Worm (Caenorhabditis elegans) whole organism, L1 larva: Measurements from ENCODE around the gene oac-48.

Source experiments
- C34B4.2 ChIP-seq: sonication (generic microtip); optimal IDR thresholded peaks from 2 replicates; lab custom pipeline; 2017; ENCODE audit warnings: mild to moderate bottlenecking, missing genetic modification characterization, missing compliant biosample characterization
- ama-1 ChIP-seq: fragments of 150-350 bp; optimal IDR thresholded peaks from 2 replicates; lab custom pipeline; 2014
- dpl-1 ChIP-seq, 3 experiments: fragments of 150-350 bp in 2 of 3; sonication (generic microtip) in 1 of 3; optimal IDR thresholded peaks; 2 replicates each; lab custom pipeline; 2014 to 2017; ENCODE audit warnings: missing biosample characterization in 3 of 3, missing genetic modification characterization in 3 of 3, missing genetic modification reagents in 3 of 3
- ets-5 ChIP-seq: fragments of 200-800 bp; sonication (Bioruptor generic); IDR thresholded peaks from 2 replicates; pipeline ENCODE4 v1.3.6; 2022; ENCODE audit warnings: missing genetic modification characterization, missing compliant biosample characterization
- fos-1 ChIP-seq: fragments of 150-350 bp; optimal IDR thresholded peaks from 2 replicates; lab custom pipeline; 2014; ENCODE audit warnings: missing biosample characterization, missing genetic modification characterization
- lin-13 ChIP-seq: fragments of 150-350 bp; optimal IDR thresholded peaks from 2 replicates; lab custom pipeline; 2014; ENCODE audit warnings: missing biosample characterization, missing genetic modification reagents, missing genetic modification characterization
- nhr-11 ChIP-seq: fragments of 150-350 bp; optimal IDR thresholded peaks from 2 replicates; lab custom pipeline; 2014; ENCODE audit warnings: missing biosample characterization, missing genetic modification characterization
- nhr-71 ChIP-seq: sonication (generic microtip); optimal IDR thresholded peaks from 2 replicates; lab custom pipeline; 2016; ENCODE audit warnings: mild to moderate bottlenecking, missing genetic modification characterization, moderate library complexity, missing compliant biosample characterization
- nhr-76 ChIP-seq: sonication (generic microtip); optimal IDR thresholded peaks from 2 replicates; lab custom pipeline; 2017; ENCODE audit warnings: missing biosample characterization, missing genetic modification characterization
- sox-4 ChIP-seq: sonication (generic microtip); optimal IDR thresholded peaks from 2 replicates; lab custom pipeline; 2016; ENCODE audit warnings: missing genetic modification characterization, missing compliant biosample characterization
- unc-30 ChIP-seq: sonication (generic microtip); optimal IDR thresholded peaks from 2 replicates; lab custom pipeline; 2017; ENCODE audit warnings: missing biosample characterization, missing genetic modification characterization
- unc-62 ChIP-seq: fragments of 150-350 bp; optimal IDR thresholded peaks from 2 replicates; lab custom pipeline; 2014; ENCODE audit warnings: missing biosample characterization, missing genetic modification reagents, missing genetic modification characterization

ce11 chrIV:13682733-13683132, 9.1 kb downstream of the oac-48 start:
- no peak for TF ChIP-seq C34B4.2 (tag; lab: Kevin White, UChicago)
- TF ChIP-seq nhr-71 (tag; lab: Kevin White, UChicago), result peak; percentile 67
- TF ChIP-seq dpl-1 (GFP tag; optimal IDR thresholded peaks at IDR 0.05; lab: Kevin White, UChicago), result no peak
- TF ChIP-seq unc-62 (GFP tag; lab: Kevin White, UChicago), result no peak
- no peak for TF ChIP-seq nhr-11 (tag; lab: Kevin White, UChicago)
- TF ChIP-seq sox-4, result no peak
- no peak for TF ChIP-seq nhr-76 (tag; lab: Kevin White, UChicago)
- no peak for TF ChIP-seq lin-13 (GFP tag; lab: Kevin White, UChicago)
- no peak for TF ChIP-seq fos-1 (tag; lab: Kevin White, UChicago)
- no peak for TF ChIP-seq ets-5 (GFP tag; lab: Robert Waterston, UW)
- no peak for TF ChIP-seq ama-1 (lab: Kevin White, UChicago)
- no peak for TF ChIP-seq unc-30 (tag; lab: Kevin White, UChicago)
